Worm (Caenorhabditis elegans): Measurements from ENCODE around the gene str-136.

The str-136 gene

ce11 chrV:8284800-8285199 lies 6.1 kb upstream of the str-136 start, which contains the start of gene slc-17.5:
TSS of gene slc-17.5 (minus strand) at chrV:8284900.
- no peak for TF ChIP-seq ztf-29 (GFP tag; IDR thresholded peaks at IDR 0.05)
- TF ChIP-seq T22C8.4 (GFP tag; IDR thresholded peaks at IDR 0.05) = no peak
- TF ChIP-seq flt-1 (GFP tag; IDR thresholded peaks at IDR 0.05) = no peak
- no peak for TF ChIP-seq cog-1 (tag; optimal IDR thresholded peaks at IDR 0.05)
- no peak for TF ChIP-seq klf-2 (GFP tag; conservative IDR thresholded peaks at IDR 0.05)
- TF ChIP-seq ztf-23 (GFP tag; IDR thresholded peaks at IDR 0.05) = no peak
- no peak for TF ChIP-seq ref-1 (GFP tag; conservative IDR thresholded peaks at IDR 0.05)
- TF ChIP-seq tab-1 (GFP tag; IDR thresholded peaks at IDR 0.05) = no peak
- TF ChIP-seq med-1 (GFP tag; optimal IDR thresholded peaks at IDR 0.05; ENCODE audit: insufficient read depth) = no peak

- TF ChIP-seq tab-1 (GFP tag; IDR thresholded peaks at IDR 0.05) (no peak), flt-1 (GFP tag; IDR thresholded peaks at IDR 0.05) (no peak), ref-1 (GFP tag; conservative IDR thresholded peaks at IDR 0.05) (no peak), klf-2 (GFP tag; conservative IDR thresholded peaks at IDR 0.05) (no peak), cog-1 (tag; optimal IDR thresholded peaks at IDR 0.05) (no peak), T22C8.4 (GFP tag; IDR thresholded peaks at IDR 0.05) (no peak), med-1 (GFP tag; optimal IDR thresholded peaks at IDR 0.05; ENCODE audit: insufficient read depth) (no peak), ztf-23 (GFP tag; IDR thresholded peaks at IDR 0.05) (no peak), ztf-29 (GFP tag; IDR thresholded peaks at IDR 0.05) (no peak)
Measured at ce11 chrV:8282933-8283332, 4.2 kb upstream of the str-136 start.

- TF ChIP-seq cog-1 (tag; optimal IDR thresholded peaks at IDR 0.05) (no peak), ref-1 (GFP tag; conservative IDR thresholded peaks at IDR 0.05) (no peak), tab-1 (GFP tag; IDR thresholded peaks at IDR 0.05) (no peak), klf-2 (GFP tag; conservative IDR thresholded peaks at IDR 0.05) (no peak), ztf-29 (GFP tag; IDR thresholded peaks at IDR 0.05) (no peak), T22C8.4 (GFP tag; IDR thresholded peaks at IDR 0.05) (no peak), ztf-23 (GFP tag; IDR thresholded peaks at IDR 0.05) (no peak), med-1 (GFP tag; optimal IDR thresholded peaks at IDR 0.05; ENCODE audit: insufficient read depth) (no peak), flt-1 (GFP tag; IDR thresholded peaks at IDR 0.05) (no peak)
Measured at ce11 chrV:8281646-8282045, 2.9 kb upstream of the str-136 start.

- TF ChIP-seq ref-1 (GFP tag; conservative IDR thresholded peaks at IDR 0.05) (no peak), T22C8.4 (GFP tag; IDR thresholded peaks at IDR 0.05) (no peak)
Measured at ce11 chrV:8280770-8281169, 2.0 kb upstream of the str-136 start, which contains the start of gene str-135. TSS of gene str-135 (minus strand) at chrV:8280870.

- TF ChIP-seq tab-1 (GFP tag; IDR thresholded peaks at IDR 0.05) (no peak), klf-2 (GFP tag; conservative IDR thresholded peaks at IDR 0.05) (no peak), flt-1 (GFP tag; IDR thresholded peaks at IDR 0.05) (no peak), ref-1 (GFP tag; conservative IDR thresholded peaks at IDR 0.05) (no peak), cog-1 (tag; optimal IDR thresholded peaks at IDR 0.05) (no peak), T22C8.4 (GFP tag; IDR thresholded peaks at IDR 0.05) (no peak), ztf-23 (GFP tag; IDR thresholded peaks at IDR 0.05) (no peak), med-1 (GFP tag; optimal IDR thresholded peaks at IDR 0.05; ENCODE audit: insufficient read depth) (no peak), ztf-29 (GFP tag; IDR thresholded peaks at IDR 0.05) (no peak)
Measured at ce11 chrV:8271995-8272394, 6.7 kb downstream of the str-136 start, which contains the start of gene asp-5. TSS of gene asp-5 (plus strand) at chrV:8272385.

ce11 chrV:8271395-8271794 lies 7.3 kb downstream of the str-136 start:
- TF ChIP-seq T22C8.4 (GFP tag; IDR thresholded peaks at IDR 0.05) (no peak), cog-1 (tag; optimal IDR thresholded peaks at IDR 0.05) (no peak), flt-1 (GFP tag; IDR thresholded peaks at IDR 0.05) (no peak), ztf-29 (GFP tag; IDR thresholded peaks at IDR 0.05) (no peak), klf-2 (GFP tag; conservative IDR thresholded peaks at IDR 0.05) (no peak), med-1 (GFP tag; optimal IDR thresholded peaks at IDR 0.05; ENCODE audit: insufficient read depth) (no peak), ref-1 (GFP tag; conservative IDR thresholded peaks at IDR 0.05) (no peak), ztf-23 (GFP tag; IDR thresholded peaks at IDR 0.05) (no peak), tab-1 (GFP tag; IDR thresholded peaks at IDR 0.05) (no peak)

- TF ChIP-seq tab-1 (GFP tag; IDR thresholded peaks at IDR 0.05) (no peak), klf-2 (GFP tag; conservative IDR thresholded peaks at IDR 0.05) (no peak), ztf-29 (GFP tag; IDR thresholded peaks at IDR 0.05) (no peak), med-1 (GFP tag; optimal IDR thresholded peaks at IDR 0.05; ENCODE audit: insufficient read depth) (no peak), cog-1 (tag; optimal IDR thresholded peaks at IDR 0.05) (no peak), flt-1 (GFP tag; IDR thresholded peaks at IDR 0.05) (no peak), T22C8.4 (GFP tag; IDR thresholded peaks at IDR 0.05) (no peak), ztf-23 (GFP tag; IDR thresholded peaks at IDR 0.05) (no peak), ref-1 (GFP tag; conservative IDR thresholded peaks at IDR 0.05) (no peak)
Measured at ce11 chrV:8269878-8270277, 8.9 kb downstream of the str-136 start.

ce11 chrV:8268902-8269301 lies 9.8 kb downstream of the str-136 start, which contains the start of the genes asp-6 and asp-12:
TSS of gene asp-6 (minus strand) at chrV:8268937.
TSS of gene asp-12 (plus strand) at chrV:8269210.
- TF ChIP-seq tab-1 (GFP tag; IDR thresholded peaks at IDR 0.05) (no peak), ztf-29 (GFP tag; IDR thresholded peaks at IDR 0.05) (no peak), ztf-23 (GFP tag; IDR thresholded peaks at IDR 0.05) (no peak), ref-1 (GFP tag; conservative IDR thresholded peaks at IDR 0.05) (no peak), klf-2 (GFP tag; conservative IDR thresholded peaks at IDR 0.05) (no peak), flt-1 (GFP tag; IDR thresholded peaks at IDR 0.05) (no peak), med-1 (GFP tag; optimal IDR thresholded peaks at IDR 0.05; ENCODE audit: insufficient read depth) (no peak), T22C8.4 (GFP tag; IDR thresholded peaks at IDR 0.05) (no peak), cog-1 (tag; optimal IDR thresholded peaks at IDR 0.05) (no peak)

ce11 chrV:8267275-8267674 lies 11.5 kb downstream of the str-136 start:
- TF ChIP-seq klf-2 (GFP tag; conservative IDR thresholded peaks at IDR 0.05) (no peak), cog-1 (tag; optimal IDR thresholded peaks at IDR 0.05) (no peak), ztf-29 (GFP tag; IDR thresholded peaks at IDR 0.05) (no peak), ztf-23 (GFP tag; IDR thresholded peaks at IDR 0.05) (no peak), T22C8.4 (GFP tag; IDR thresholded peaks at IDR 0.05) (no peak), flt-1 (GFP tag; IDR thresholded peaks at IDR 0.05) (no peak), tab-1 (GFP tag; IDR thresholded peaks at IDR 0.05) (no peak)

ce11 chrV:8266232-8266631 lies 12.5 kb downstream of the str-136 start, which contains the start of gene F21F8.5:
TSS of gene F21F8.5 (minus strand) at chrV:8266332.
- no peak for TF ChIP-seq tab-1 (GFP tag; IDR thresholded peaks at IDR 0.05)
- TF ChIP-seq ztf-23 (GFP tag; IDR thresholded peaks at IDR 0.05) = no peak
- no peak for TF ChIP-seq cog-1 (tag; optimal IDR thresholded peaks at IDR 0.05)
- no peak for TF ChIP-seq flt-1 (GFP tag; IDR thresholded peaks at IDR 0.05)
- no peak for TF ChIP-seq T22C8.4 (GFP tag; IDR thresholded peaks at IDR 0.05)
- no peak for TF ChIP-seq med-1 (GFP tag; optimal IDR thresholded peaks at IDR 0.05; ENCODE audit: insufficient read depth)
- no peak for TF ChIP-seq klf-2 (GFP tag; conservative IDR thresholded peaks at IDR 0.05)
- no peak for TF ChIP-seq ref-1 (GFP tag; conservative IDR thresholded peaks at IDR 0.05)
- TF ChIP-seq ztf-29 (GFP tag; IDR thresholded peaks at IDR 0.05) = no peak

Data from whole organism, midembryonic.